Worm (Caenorhabditis elegans) whole organism, midembryonic: ENCODE results near the gene F57B9.1.

Experiments
- T22C8.4 ChIP-seq: fragments of 200-800 bp; sonication (Bioruptor generic); IDR thresholded peaks from 2 replicates; pipeline ENCODE4 v1.3.6; 2022; ENCODE audit warnings: missing genetic modification characterization, missing compliant biosample characterization
- flt-1 ChIP-seq: fragments of 200-800 bp; sonication (Bioruptor generic); IDR thresholded peaks from 2 replicates; pipeline ENCODE4 v1.3.6; 2022; ENCODE audit warnings: missing genetic modification characterization, missing compliant biosample characterization
- klf-2 ChIP-seq: fragments of 200-800 bp; sonication (Bioruptor generic); conservative IDR thresholded peaks from 2 replicates; pipeline ENCODE4 v1.3.6; 2022; ENCODE audit warnings: missing genetic modification reagents, missing genetic modification characterization, missing compliant biosample characterization
- med-1 ChIP-seq: sonication (generic microtip); optimal IDR thresholded peaks from 2 replicates; lab custom pipeline; 2017; ENCODE audit warnings: missing genetic modification characterization, mild to moderate bottlenecking, missing compliant biosample characterization, antibody characterized with exemption, missing genetic modification reagents; ENCODE audit not compliant: insufficient read depth
- ref-1 ChIP-seq: fragments of 200-800 bp; sonication (Bioruptor generic); conservative IDR thresholded peaks from 2 replicates; pipeline ENCODE4 v1.3.6; 2022; ENCODE audit warnings: missing genetic modification reagents, missing genetic modification characterization, missing compliant biosample characterization
- tab-1 ChIP-seq: fragments of 200-800 bp; sonication (Bioruptor generic); IDR thresholded peaks from 2 replicates; pipeline ENCODE4 v1.3.6; 2022; ENCODE audit warnings: missing genetic modification characterization, missing compliant biosample characterization
- ztf-23 ChIP-seq: fragments of 200-800 bp; sonication (Bioruptor generic); IDR thresholded peaks from 2 replicates; pipeline ENCODE4 v1.3.6; 2022; ENCODE audit warnings: missing genetic modification reagents, missing genetic modification characterization, missing compliant biosample characterization

ce11 chrIII:6953373-6953772 lies 8.5 kb upstream of the F57B9.1 start:
- TF ChIP-seq ztf-23 (GFP tag; lab: Robert Waterston, UW) = no peak
- no peak for TF ChIP-seq T22C8.4 (GFP tag; lab: Robert Waterston, UW)
- TF ChIP-seq tab-1 (GFP tag; lab: Robert Waterston, UW) = no peak
- no peak for TF ChIP-seq med-1 (GFP tag; lab: Kevin White, UChicago)
- no peak for TF ChIP-seq flt-1 (GFP tag; lab: Robert Waterston, UW)
- no peak for TF ChIP-seq klf-2
- TF ChIP-seq ref-1 (GFP tag; lab: Robert Waterston, UW) = no peak
